Worm (Caenorhabditis elegans) whole organism, young adult: ENCODE data around the gene mltn-13.

Source experiments
- B0019.2 ChIP-seq: fragments of 200-800 bp; sonication (Bioruptor generic); conservative IDR thresholded peaks from 2 replicates; pipeline ENCODE4 v1.3.6; 2022; ENCODE audit warnings: missing genetic modification reagents, missing genetic modification characterization, missing compliant biosample characterization
- B0261.1 ChIP-seq: sonication (generic microtip); optimal IDR thresholded peaks from 2 replicates; lab custom pipeline; 2016; ENCODE audit warnings: mild to moderate bottlenecking, missing genetic modification characterization, moderate library complexity, missing compliant biosample characterization
- F37B4.10 ChIP-seq: fragments of 200-800 bp; sonication (Bioruptor generic); IDR thresholded peaks from 2 replicates; pipeline ENCODE4 v1.3.6; 2022; ENCODE audit warnings: missing genetic modification characterization, missing compliant biosample characterization
- K11D2.4 ChIP-seq: fragments of 200-800 bp; sonication (Bioruptor generic); IDR thresholded peaks from 2 replicates; pipeline ENCODE4 v1.3.6; 2022; ENCODE audit warnings: missing genetic modification reagents, missing genetic modification characterization, missing compliant biosample characterization
- Y53F4B.3 ChIP-seq: fragments of 200-800 bp; sonication (Bioruptor generic); IDR thresholded peaks from 2 replicates; pipeline ENCODE4 v1.3.6; 2022; ENCODE audit warnings: missing genetic modification reagents, missing genetic modification characterization, missing compliant biosample characterization
- Y53G8AR.9 ChIP-seq: fragments of 200-800 bp; sonication (Bioruptor generic); conservative IDR thresholded peaks from 2 replicates; pipeline ENCODE4 v1.3.6; 2022; ENCODE audit warnings: missing genetic modification reagents, missing genetic modification characterization, missing compliant biosample characterization
- aptf-2 ChIP-seq: fragments of 200-800 bp; sonication (Bioruptor generic); conservative IDR thresholded peaks from 2 replicates; pipeline ENCODE4 v1.3.6; 2022; ENCODE audit warnings: missing genetic modification reagents, missing genetic modification characterization, missing compliant biosample characterization
- athp-1 ChIP-seq: sonication (generic microtip); optimal IDR thresholded peaks from 2 replicates; lab custom pipeline; 2017; ENCODE audit warnings: mild to moderate bottlenecking, missing genetic modification characterization, missing compliant biosample characterization
- attf-3 ChIP-seq: fragments of 200-800 bp; sonication (Bioruptor generic); conservative IDR thresholded peaks from 2 replicates; pipeline ENCODE4 v1.3.6; 2022; ENCODE audit warnings: missing genetic modification reagents, missing genetic modification characterization, missing compliant biosample characterization
- cebp-1 ChIP-seq, 2 experiments: fragments of 200-800 bp in 1 of 2; sonication (Bioruptor generic) in 1 of 2; sonication (generic microtip) in 1 of 2; IDR thresholded peaks in 1 of 2; optimal IDR thresholded peaks in 1 of 2; 2 replicates each; pipeline versions ENCODE4 v1.3.6 to Lab custom; 2017 to 2022; ENCODE audit warnings: missing compliant biosample characterization in 2 of 2, missing genetic modification characterization in 2 of 2, mild to moderate bottlenecking in 1 of 2, missing genetic modification reagents in 1 of 2, moderate library complexity in 1 of 2
- ceh-27 ChIP-seq: fragments of 200-800 bp; sonication (Bioruptor generic); optimal IDR thresholded peaks from 2 replicates; lab custom pipeline; 2018; ENCODE audit warnings: mild to moderate bottlenecking, missing genetic modification characterization, moderate library complexity, missing compliant biosample characterization
- ceh-91 ChIP-seq: fragments of 200-800 bp; sonication (Bioruptor generic); IDR thresholded peaks from 2 replicates; pipeline ENCODE4 v1.3.6; 2022; ENCODE audit warnings: missing genetic modification reagents, missing genetic modification characterization, missing compliant biosample characterization
- die-1 ChIP-seq: sonication (generic microtip); optimal IDR thresholded peaks from 2 replicates; lab custom pipeline; 2016; ENCODE audit warnings: missing genotype, mild to moderate bottlenecking, missing genetic modification characterization, missing compliant biosample characterization
- dox-1 ChIP-seq: fragments of 200-800 bp; sonication (Bioruptor generic); IDR thresholded peaks from 2 replicates; pipeline ENCODE4 v1.3.6; 2022; ENCODE audit warnings: missing genetic modification reagents, missing genetic modification characterization, missing compliant biosample characterization
- fkh-3 ChIP-seq: sonication (generic microtip); optimal IDR thresholded peaks from 2 replicates; lab custom pipeline; 2016; ENCODE audit warnings: mild to moderate bottlenecking, missing genetic modification characterization, missing compliant biosample characterization
- hmg-20 ChIP-seq: fragments of 200-800 bp; sonication (Bioruptor generic); IDR thresholded peaks from 2 replicates; pipeline ENCODE4 v1.3.6; 2022; ENCODE audit warnings: missing genetic modification reagents, missing genetic modification characterization, missing compliant biosample characterization
- let-526 ChIP-seq: fragments of 200-800 bp; sonication (Bioruptor generic); IDR thresholded peaks from 2 replicates; pipeline ENCODE4 v1.3.6; 2022; ENCODE audit warnings: missing genetic modification reagents, missing genetic modification characterization, missing compliant biosample characterization
- let-607 ChIP-seq, 2 experiments: fragments of 200-800 bp in 1 of 2; sonication (Bioruptor generic) in 1 of 2; sonication (generic microtip) in 1 of 2; optimal IDR thresholded peaks; 2 replicates each; lab custom pipeline; 2016 to 2018; ENCODE audit warnings: mild to moderate bottlenecking in 2 of 2, missing compliant biosample characterization in 2 of 2, missing genetic modification characterization in 2 of 2, moderate library complexity in 2 of 2, missing genotype in 1 of 2
- lin-26 ChIP-seq: fragments of 200-800 bp; sonication (Bioruptor generic); IDR thresholded peaks from 2 replicates; pipeline ENCODE4 v1.3.6; 2022; ENCODE audit warnings: missing genetic modification reagents, missing genetic modification characterization, missing compliant biosample characterization
- lin-40 ChIP-seq: sonication (generic microtip); optimal IDR thresholded peaks from 2 replicates; lab custom pipeline; 2016; ENCODE audit warnings: missing genetic modification characterization, mild to moderate bottlenecking, missing compliant biosample characterization, missing genotype, missing genetic modification reagents
- lin-54 ChIP-seq: fragments of 200-800 bp; sonication (Bioruptor generic); optimal IDR thresholded peaks from 2 replicates; lab custom pipeline; 2018; ENCODE audit warnings: mild to moderate bottlenecking, missing genetic modification characterization, missing compliant biosample characterization
- lsy-27 ChIP-seq: sonication (generic microtip); optimal IDR thresholded peaks from 2 replicates; lab custom pipeline; 2017; ENCODE audit warnings: missing genetic modification characterization, mild to moderate bottlenecking, missing compliant biosample characterization, antibody characterized with exemption, missing genotype, borderline replicate concordance; ENCODE audit not compliant: insufficient read depth
- madf-10 ChIP-seq: sonication (generic microtip); optimal IDR thresholded peaks from 2 replicates; lab custom pipeline; 2016; ENCODE audit warnings: mild to moderate bottlenecking, missing genetic modification characterization, missing compliant biosample characterization
- madf-6 ChIP-seq: fragments of 200-800 bp; sonication (Bioruptor generic); IDR thresholded peaks from 2 replicates; pipeline ENCODE4 v1.3.6; 2022; ENCODE audit warnings: missing genetic modification reagents, missing genetic modification characterization, missing compliant biosample characterization
- mxl-1 ChIP-seq: sonication (generic microtip); optimal IDR thresholded peaks from 2 replicates; lab custom pipeline; 2016; ENCODE audit warnings: missing genetic modification characterization, missing compliant biosample characterization
- nfya-2 ChIP-seq: fragments of 200-800 bp; sonication (Bioruptor generic); IDR thresholded peaks from 2 replicates; pipeline ENCODE4 v1.3.6; 2022; ENCODE audit warnings: missing genetic modification reagents, missing genetic modification characterization, missing compliant biosample characterization
- nhr-80 ChIP-seq: sonication (generic microtip); optimal IDR thresholded peaks from 2 replicates; lab custom pipeline; 2016; ENCODE audit warnings: missing genetic modification characterization, missing compliant biosample characterization
- repo-1 ChIP-seq: sonication (generic microtip); optimal IDR thresholded peaks from 2 replicates; lab custom pipeline; 2017; ENCODE audit warnings: mild to moderate bottlenecking, missing genetic modification characterization, missing compliant biosample characterization
- snpc-1.1 ChIP-seq: sonication (generic microtip); optimal IDR thresholded peaks from 2 replicates; lab custom pipeline; 2017; ENCODE audit warnings: missing genetic modification characterization, mild to moderate bottlenecking, missing compliant biosample characterization, antibody characterized with exemption, moderate library complexity, missing genotype, missing genetic modification reagents; ENCODE audit not compliant: insufficient read depth
- sptf-2 ChIP-seq: fragments of 200-800 bp; sonication (Bioruptor generic); optimal IDR thresholded peaks from 2 replicates; lab custom pipeline; 2018; ENCODE audit warnings: mild to moderate bottlenecking, missing genetic modification characterization, missing compliant biosample characterization
- tbp1 ChIP-seq: fragments of 200-800 bp; sonication (Bioruptor generic); optimal IDR thresholded peaks from 2 replicates; lab custom pipeline; 2018; ENCODE audit warnings: mild to moderate bottlenecking, missing genetic modification characterization, missing compliant biosample characterization
- zfh-2 ChIP-seq: fragments of 200-800 bp; sonication (Bioruptor generic); conservative IDR thresholded peaks from 2 replicates; pipeline ENCODE4 v1.3.6; 2022; ENCODE audit warnings: missing genetic modification reagents, missing genetic modification characterization, missing compliant biosample characterization
- ztf-25 ChIP-seq: fragments of 200-800 bp; sonication (Bioruptor generic); IDR thresholded peaks from 2 replicates; pipeline ENCODE4 v1.3.6; 2022; ENCODE audit warnings: missing genetic modification reagents, missing genetic modification characterization, missing compliant biosample characterization
- ztf-3 ChIP-seq: fragments of 200-800 bp; sonication (Bioruptor generic); optimal IDR thresholded peaks from 2 replicates; lab custom pipeline; 2018; ENCODE audit warnings: mild to moderate bottlenecking, missing genetic modification characterization, missing compliant biosample characterization

Gene mltn-13

DNA sequence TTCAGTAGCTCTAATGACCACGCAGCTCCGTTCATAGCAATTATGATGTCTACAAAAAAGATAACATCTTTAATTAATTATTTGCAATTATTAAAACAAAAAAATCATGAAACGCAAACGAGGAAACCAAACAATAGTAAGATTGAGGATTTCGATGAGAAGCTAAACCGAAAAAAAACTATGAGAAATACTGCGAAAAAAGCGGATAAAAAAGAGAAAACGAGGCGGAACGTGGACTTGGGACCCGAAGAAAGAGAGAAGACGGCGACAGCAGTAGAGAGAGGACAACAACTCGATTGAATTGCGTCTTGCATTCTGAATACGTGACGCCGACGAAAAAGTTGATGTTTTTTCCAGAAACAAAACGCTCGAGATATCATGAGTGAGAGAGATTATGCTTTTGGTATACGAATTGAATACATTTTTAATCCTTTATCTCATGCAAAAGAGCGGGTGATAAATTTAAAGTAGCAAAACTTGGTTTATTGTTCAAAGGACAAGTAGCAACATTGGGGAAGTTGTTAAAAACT, 40.7 kb upstream of the mltn-13 start, which contains the start of gene ncr-1:
Gene ncr-1 (minus strand): TSS at position 51 of the 530 bp plus-strand sequence.
- TF ChIP-seq ztf-3 (no peak), madf-10 (tag; lab: Kevin White, UChicago) (no peak), zfh-2 (GFP tag; lab: Robert Waterston, UW) (no peak), nfya-2 (GFP tag; lab: Robert Waterston, UW) (no peak), sptf-2 (GFP tag; lab: Kevin White, UChicago) (no peak), Y53F4B.3 (GFP tag; lab: Robert Waterston, UW) (no peak), attf-3 (no peak), madf-6 (GFP tag; lab: Robert Waterston, UW) (no peak), die-1 (tag; lab: Kevin White, UChicago) (no peak), hmg-20 (no peak), snpc-1.1 (tag; lab: Kevin White, UChicago) (no peak), tbp1 (GFP tag; lab: Kevin White, UChicago) (no peak), B0019.2 (GFP tag; lab: Robert Waterston, UW) (no peak), lsy-27 (tag; lab: Kevin White, UChicago) (no peak), K11D2.4 (GFP tag; lab: Robert Waterston, UW) (no peak)

DNA sequence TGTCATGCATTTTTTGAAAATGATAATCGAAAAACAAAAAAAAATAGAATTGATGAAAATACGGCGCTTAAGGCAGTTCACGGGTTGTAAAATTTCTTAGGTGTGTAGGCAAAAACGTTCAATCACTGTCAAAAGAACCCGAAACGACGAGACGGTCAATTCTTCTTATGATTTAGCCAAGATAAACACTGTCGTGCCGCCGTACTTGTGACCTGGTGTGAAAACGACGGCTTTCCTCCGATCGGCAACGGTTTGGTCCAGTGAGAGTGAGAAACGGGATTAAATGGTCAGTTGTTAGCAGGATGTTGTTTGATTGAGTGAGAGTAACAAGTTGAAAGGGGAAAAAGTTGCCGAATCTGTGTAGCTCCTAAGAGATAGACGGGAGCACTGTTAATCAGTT, 35.9 kb upstream of the mltn-13 start:
- TF ChIP-seq hmg-20: no peak
- no peak for TF ChIP-seq fkh-3 (tag; lab: Kevin White, UChicago)
- TF ChIP-seq let-607 (tag; optimal IDR thresholded peaks at IDR 0.05; lab: Kevin White, UChicago): no peak

- TF ChIP-seq F37B4.10 (GFP tag; lab: Robert Waterston, UW): no peak
- no peak for TF ChIP-seq B0261.1 (tag; lab: Kevin White, UChicago)
- no peak for TF ChIP-seq cebp-1 (GFP tag; IDR thresholded peaks at IDR 0.05; lab: Robert Waterston, UW)
- TF ChIP-seq cebp-1 (tag; optimal IDR thresholded peaks at IDR 0.05; lab: Kevin White, UChicago): peak; percentile 12
- TF ChIP-seq ztf-25: no peak
- TF ChIP-seq lin-26 (GFP tag; lab: Robert Waterston, UW): no peak
- TF ChIP-seq Y53G8AR.9 (GFP tag; lab: Robert Waterston, UW): no peak
- no peak for TF ChIP-seq nfya-2 (GFP tag; lab: Robert Waterston, UW)
- peak; percentile 70 for TF ChIP-seq nhr-80 (tag; lab: Kevin White, UChicago)
- no peak for TF ChIP-seq let-526 (GFP tag; lab: Robert Waterston, UW)
- no peak for TF ChIP-seq aptf-2 (GFP tag; lab: Robert Waterston, UW)
Measured at ce11 chrX:4480800-4481199, 32.6 kb upstream of the mltn-13 start.

ce11 chrX:4479960-4480359, 31.8 kb upstream of the mltn-13 start:
- TF ChIP-seq cebp-1 (GFP tag; IDR thresholded peaks at IDR 0.05; lab: Robert Waterston, UW): peak; percentile 39; the same call in 1 of the 2 replicates
- peak; percentile 26 for TF ChIP-seq cebp-1 (tag; optimal IDR thresholded peaks at IDR 0.05; lab: Kevin White, UChicago)
- no peak for TF ChIP-seq snpc-1.1 (tag; lab: Kevin White, UChicago)
- TF ChIP-seq nhr-80 (tag; lab: Kevin White, UChicago): peak; percentile 31
- TF ChIP-seq dox-1: 0 out of 2 replicates have a peak, but pooled peaks have one; percentile 28

DNA sequence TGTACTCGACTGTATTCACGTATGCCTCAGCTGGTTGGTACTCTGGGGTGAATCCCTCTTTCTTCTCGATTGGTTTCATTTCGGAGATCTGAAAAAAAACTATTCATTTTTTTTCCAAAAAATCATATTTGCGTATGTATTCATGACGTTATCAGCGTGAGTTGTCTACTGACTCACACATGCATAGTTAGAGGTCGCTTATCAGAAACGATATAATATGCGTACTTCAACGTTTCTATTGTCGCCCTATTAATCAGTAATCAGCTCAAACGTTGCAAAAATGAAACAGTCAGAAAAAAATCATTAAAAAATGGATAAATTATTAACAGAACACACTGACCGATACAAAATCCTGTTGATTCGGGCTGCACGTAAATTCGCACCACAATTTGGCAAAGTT, 30.3 kb upstream of the mltn-13 start:
- TF ChIP-seq lin-54 (GFP tag; lab: Kevin White, UChicago) (no peak), dox-1 (0 out of 2 replicates have a peak, but pooled peaks have one; percentile 24), lin-40 (tag; lab: Kevin White, UChicago) (no peak), ceh-27 (GFP tag; lab: Kevin White, UChicago) (no peak), ceh-91 (GFP tag; lab: Robert Waterston, UW) (no peak), nhr-80 (tag; lab: Kevin White, UChicago) (peak; percentile 71), athp-1 (tag; lab: Kevin White, UChicago) (no peak), mxl-1 (no peak), repo-1 (no peak)
